In the genomic region with DNA sequence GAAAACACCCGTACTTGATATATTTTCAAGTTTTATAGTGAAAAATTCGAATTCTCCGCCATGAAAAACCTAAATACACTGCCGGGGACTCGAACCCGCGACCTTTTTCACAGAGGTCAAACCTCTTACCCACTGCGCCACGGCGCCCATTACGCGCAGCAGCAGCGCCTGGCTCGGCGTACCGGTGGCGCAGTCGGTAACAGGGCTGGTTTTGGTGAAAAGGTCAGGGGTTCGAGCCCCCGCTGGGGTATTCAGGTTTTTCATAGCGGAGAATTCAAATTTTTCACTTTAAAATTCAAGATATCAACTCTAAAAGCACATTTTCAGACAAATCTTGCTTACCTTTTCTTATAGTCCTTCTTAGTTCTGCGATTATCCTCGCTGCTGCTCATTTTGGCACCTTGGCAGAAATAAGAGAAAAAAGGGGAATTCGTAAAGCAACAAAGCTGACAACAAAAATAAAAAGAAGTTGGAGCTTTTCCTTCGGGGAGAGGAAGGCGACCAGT, we compare ENCODE assay signal across 3 worm cellular contexts.
A peak's percentile ranks its signal among the peaks of the same experiment; 100 is the strongest.
TF ChIP-seq lines count a peak whose summit lies in the region.

A gene (minus strand): TSS at position 456 of the 506 bp plus-strand sequence.

TF ChIP-seq in whole organism, L4 larva, 104 proteins besides CTCF, POLR2A, EP300 and RAD21:
- TF ChIP-seq R02D3.7 (tag; optimal IDR thresholded peaks at IDR 0.05; lab: Kevin White, UChicago) (no peak), vab-7 (GFP tag; IDR thresholded peaks at IDR 0.05; lab: Robert Waterston, UW) (peak; percentile 53; the same call in 1 of the 2 replicates), set-16 (GFP tag; IDR thresholded peaks at IDR 0.05; lab: Robert Waterston, UW) (peak; percentile 86), dpl-1 (GFP tag; optimal IDR thresholded peaks at IDR 0.05; lab: Kevin White, UChicago) (no peak), egl-43 (GFP tag; IDR thresholded peaks at IDR 0.05; lab: Robert Waterston, UW) (0 out of 2 replicates have a peak, but pooled peaks have one; percentile 50), pqm-1 (tag; optimal IDR thresholded peaks at IDR 0.05; lab: Kevin White, UChicago) (no peak)

TF ChIP-seq in whole organism, late embryonic, 69 proteins besides CTCF, POLR2A, EP300 and RAD21:
- TF ChIP-seq ceh-45 (GFP tag; IDR thresholded peaks at IDR 0.05; lab: Robert Waterston, UW), result 0 out of 2 replicates have a peak, but pooled peaks have one; percentile 42
- TF ChIP-seq fkh-10 (GFP tag; optimal IDR thresholded peaks at IDR 0.05; lab: Kevin White, UChicago), result no peak
- TF ChIP-seq C38D4.7 (GFP tag; optimal IDR thresholded peaks at IDR 0.05; lab: Kevin White, UChicago), result no peak

TF ChIP-seq in whole organism, young adult, 124 proteins besides CTCF, POLR2A, EP300 and RAD21:
- TF ChIP-seq let-607 (tag; optimal IDR thresholded peaks at IDR 0.05; lab: Kevin White, UChicago) (no peak), ceh-27 (GFP tag; optimal IDR thresholded peaks at IDR 0.05; lab: Kevin White, UChicago) (no peak), madf-6 (GFP tag; IDR thresholded peaks at IDR 0.05; lab: Robert Waterston, UW) (no peak), rpc-1 (optimal IDR thresholded peaks at IDR 0.05; lab: Kevin White, UChicago) (no peak), rpc-1 (tag; optimal IDR thresholded peaks at IDR 0.05; lab: Kevin White, UChicago) (peak; percentile 11), Y53G8AR.9 (GFP tag; conservative IDR thresholded peaks at IDR 0.05; lab: Robert Waterston, UW) (no peak), zfh-2 (GFP tag; conservative IDR thresholded peaks at IDR 0.05; lab: Robert Waterston, UW) (peak; percentile 76), rec-8 (tag; optimal IDR thresholded peaks at IDR 0.05; lab: Kevin White, UChicago) (no peak), egrh-3 (GFP tag; IDR thresholded peaks at IDR 0.05; lab: Robert Waterston, UW) (peak; percentile 64; the same call in 1 of the 2 replicates), nfyb-1 (GFP tag; IDR thresholded peaks at IDR 0.05; lab: Robert Waterston, UW) (no peak), hsf-1 (GFP tag; IDR thresholded peaks at IDR 0.05; lab: Robert Waterston, UW) (no peak), Y53F4B.3 (GFP tag; IDR thresholded peaks at IDR 0.05; lab: Robert Waterston, UW) (no peak), T26A5.8 (tag; optimal IDR thresholded peaks at IDR 0.05; lab: Kevin White, UChicago) (no peak), lin-54 (GFP tag; optimal IDR thresholded peaks at IDR 0.05; lab: Kevin White, UChicago) (no peak), sea-2 (GFP tag; IDR thresholded peaks at IDR 0.05; lab: Robert Waterston, UW) (no peak), lin-40 (tag; optimal IDR thresholded peaks at IDR 0.05; lab: Kevin White, UChicago) (no peak), pbrm-1 (GFP tag; IDR thresholded peaks at IDR 0.05; lab: Robert Waterston, UW) (no peak), cebp-2 (GFP tag; IDR thresholded peaks at IDR 0.05; lab: Robert Waterston, UW) (no peak), unc-62 (GFP tag; optimal IDR thresholded peaks at IDR 0.05; lab: Kevin White, UChicago) (no peak)
